Fruit fly (Drosophila melanogaster) whole organism, wandering third instar larva: ENCODE measurements around the gene Smn.

Experiments
- Abd-B ChIP-seq: fragments of >200 bp; optimal IDR thresholded peaks from 2 replicates; lab custom pipeline; 2017; ENCODE audit warnings: missing biosample characterization, missing genetic modification characterization
- CG32264 ChIP-seq: fragments of 200-800 bp; sonication (Bioruptor generic); optimal IDR thresholded peaks from 2 replicates; lab custom pipeline; 2016; ENCODE audit warnings: missing biosample characterization, missing genetic modification characterization
- CG9705 ChIP-seq: fragments of 200-800 bp; sonication (Bioruptor generic); optimal IDR thresholded peaks from 2 replicates; lab custom pipeline; 2018; ENCODE audit warnings: missing biosample characterization, mild to moderate bottlenecking, missing genetic modification characterization
- CrebA ChIP-seq: fragments of 200-800 bp; sonication (Bioruptor generic); optimal IDR thresholded peaks from 2 replicates; lab custom pipeline; 2016; ENCODE audit warnings: missing biosample characterization, mild to moderate bottlenecking, missing genetic modification characterization, borderline replicate concordance
- Dfd ChIP-seq: fragments of >200 bp; optimal IDR thresholded peaks from 2 replicates; lab custom pipeline; 2017; ENCODE audit warnings: missing biosample characterization, missing genetic modification characterization
- Dif ChIP-seq: fragments of 200-275, 200-300 bp; sonication (Bioruptor generic); optimal IDR thresholded peaks from 2 replicates; lab custom pipeline; 2018; ENCODE audit warnings: missing biosample characterization, missing genetic modification characterization; ENCODE audit not compliant: partially characterized antibody
- GATAd ChIP-seq: sonication (Bioruptor generic); optimal IDR thresholded peaks from 2 replicates; lab custom pipeline; 2016; ENCODE audit warnings: missing biosample characterization, missing genetic modification characterization
- HLH106 ChIP-seq: fragments of 200-800 bp; optimal IDR thresholded peaks from 3 replicates; lab custom pipeline; 2019; ENCODE audit warnings: missing biosample characterization, mild to moderate bottlenecking, missing genetic modification characterization, moderate library complexity
- Hnf4 ChIP-seq: fragments of 200-800 bp; sonication (Bioruptor generic); optimal IDR thresholded peaks from 2 replicates; lab custom pipeline; 2016; ENCODE audit warnings: missing biosample characterization, mild to moderate bottlenecking, missing genetic modification characterization
- Hr78 ChIP-seq: fragments of >200 bp; optimal IDR thresholded peaks from 2 replicates; lab custom pipeline; 2017; ENCODE audit warnings: missing biosample characterization, missing genetic modification characterization
- Hr83 ChIP-seq: fragments of 200-300 bp; sonication (Bioruptor generic); optimal IDR thresholded peaks from 2 replicates; lab custom pipeline; 2016; ENCODE audit warnings: missing biosample characterization, mild to moderate bottlenecking, missing genetic modification characterization, moderate library complexity; ENCODE audit not compliant: poor library complexity, severe bottlenecking
- Jra ChIP-seq: sonication (Bioruptor generic); optimal IDR thresholded peaks from 2 replicates; lab custom pipeline; 2016; ENCODE audit warnings: missing biosample characterization, missing genetic modification characterization
- Mio ChIP-seq: sonication (Bioruptor generic); optimal IDR thresholded peaks from 2 replicates; lab custom pipeline; 2016; ENCODE audit warnings: missing biosample characterization, missing genetic modification characterization
- Myc ChIP-seq: fragments of >200 bp; optimal IDR thresholded peaks from 2 replicates; lab custom pipeline; 2017
- OdsH ChIP-seq: fragments of 200-800 bp; sonication (Bioruptor generic); optimal IDR thresholded peaks from 2 replicates; lab custom pipeline; 2016; ENCODE audit warnings: missing biosample characterization, mild to moderate bottlenecking, missing genetic modification characterization
- Rel ChIP-seq, 2 experiments: fragments of 200-800 bp; sonication (Bioruptor generic) in 1 of 2; optimal IDR thresholded peaks; 2 replicates in 1 of 2; 3 replicates in 1 of 2; lab custom pipeline; 2016 to 2019; ENCODE audit warnings: mild to moderate bottlenecking in 2 of 2, missing biosample characterization in 2 of 2, missing genetic modification characterization in 2 of 2, moderate library complexity in 1 of 2
- Sp1 ChIP-seq: fragments of 200-800 bp; sonication (Bioruptor generic); optimal IDR thresholded peaks from 3 replicates; lab custom pipeline; 2019; ENCODE audit warnings: missing biosample characterization, mild to moderate bottlenecking, missing genetic modification characterization, moderate library complexity
- Vsx2 ChIP-seq: fragments of 200-300, 225-300 bp; sonication (Bioruptor generic); optimal IDR thresholded peaks from 2 replicates; lab custom pipeline; 2018; ENCODE audit warnings: missing biosample characterization, missing genetic modification characterization; ENCODE audit not compliant: partially characterized antibody
- br ChIP-seq: fragments of 200-800 bp; sonication (Bioruptor generic); optimal IDR thresholded peaks from 2 replicates; lab custom pipeline; 2016; ENCODE audit warnings: missing biosample characterization, missing genetic modification characterization
- brk ChIP-seq: fragments of 200-800 bp; sonication (Bioruptor generic); optimal IDR thresholded peaks from 2 replicates; lab custom pipeline; 2016; ENCODE audit warnings: missing biosample characterization, mild to moderate bottlenecking, missing genetic modification characterization
- dmrt93B ChIP-seq: fragments of 200-800 bp; sonication (Bioruptor generic); optimal IDR thresholded peaks from 2 replicates; lab custom pipeline; 2018; ENCODE audit warnings: missing biosample characterization, mild to moderate bottlenecking, missing genetic modification characterization
- foxo ChIP-seq, 2 experiments: fragments of 200-800 bp; sonication (Bioruptor generic); optimal IDR thresholded peaks; 2 replicates in 1 of 2; 3 replicates in 1 of 2; lab custom pipeline; 2016 to 2017; ENCODE audit warnings: missing biosample characterization in 2 of 2, missing genetic modification characterization in 2 of 2
- fru ChIP-seq: fragments of 200-800 bp; sonication (Bioruptor generic); optimal IDR thresholded peaks from 3 replicates; lab custom pipeline; 2016; ENCODE audit warnings: missing biosample characterization, mild to moderate bottlenecking, missing genetic modification characterization
- h ChIP-seq: fragments of 200-800 bp; sonication (Bioruptor generic); optimal IDR thresholded peaks from 3 replicates; lab custom pipeline; 2016; ENCODE audit warnings: missing biosample characterization, mild to moderate bottlenecking, missing genetic modification characterization
- jim ChIP-seq: fragments of 175-275, 200-325 bp; sonication (Bioruptor generic); optimal IDR thresholded peaks from 2 replicates; lab custom pipeline; 2016; ENCODE audit warnings: missing biosample characterization, mild to moderate bottlenecking, missing genetic modification characterization
- lola ChIP-seq: fragments of >200 bp; optimal IDR thresholded peaks from 2 replicates; lab custom pipeline; 2017; ENCODE audit warnings: missing biosample characterization, missing genetic modification characterization
- psq ChIP-seq: fragments of 200-800 bp; sonication (Bioruptor generic); optimal IDR thresholded peaks from 3 replicates; lab custom pipeline; 2017; ENCODE audit warnings: missing biosample characterization, mild to moderate bottlenecking, missing genetic modification characterization, moderate library complexity
- rgr ChIP-seq: fragments of 200-800 bp; sonication (Bioruptor generic); optimal IDR thresholded peaks from 3 replicates; lab custom pipeline; 2016; ENCODE audit warnings: missing biosample characterization, mild to moderate bottlenecking, missing genetic modification characterization
- sage ChIP-seq: fragments of 200-800 bp; sonication (Bioruptor generic); optimal IDR thresholded peaks from 2 replicates; lab custom pipeline; 2016; ENCODE audit warnings: missing biosample characterization, mild to moderate bottlenecking, missing genetic modification characterization
- sv ChIP-seq: fragments of 200-800 bp; sonication (Bioruptor generic); optimal IDR thresholded peaks from 3 replicates; lab custom pipeline; 2016; ENCODE audit warnings: missing biosample characterization, missing genetic modification characterization
- usp ChIP-seq: fragments of >200 bp; optimal IDR thresholded peaks from 2 replicates; lab custom pipeline; 2017; ENCODE audit warnings: missing biosample characterization, missing genetic modification characterization
- woc ChIP-seq: sonication (Bioruptor generic); optimal IDR thresholded peaks from 2 replicates; lab custom pipeline; 2016; ENCODE audit warnings: missing biosample characterization, mild to moderate bottlenecking, missing genetic modification characterization

Gene Smn

DNA sequence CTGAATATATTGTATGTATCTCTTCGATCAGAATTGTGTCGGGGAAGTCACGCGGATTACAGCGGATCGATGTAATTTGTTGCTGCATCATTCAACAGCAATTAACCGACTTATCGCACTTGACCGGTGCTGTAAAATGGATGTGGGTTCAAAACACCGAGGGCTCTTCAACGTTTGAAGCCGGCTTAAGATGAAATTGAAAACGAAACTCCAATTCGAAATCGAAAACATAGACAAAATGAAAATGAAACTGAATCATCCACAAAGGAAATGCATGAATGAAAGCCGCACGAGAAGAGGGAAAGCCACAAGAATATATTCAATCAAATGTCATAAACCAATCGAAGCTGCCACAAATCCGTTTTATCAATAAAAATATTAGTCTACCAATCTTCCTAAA is 35.2 kb downstream of the Smn start:
- TF ChIP-seq Dfd (GFP tag; lab: Kevin White, UChicago) (no peak), lola (GFP tag; lab: Kevin White, UChicago) (no peak), jim (GFP tag; lab: Kevin White, UChicago) (no peak), woc (GFP tag; lab: Kevin White, UChicago) (no peak), h (GFP tag; lab: Kevin White, UChicago) (no peak), sage (GFP tag; lab: Kevin White, UChicago) (no peak), Hr78 (no peak), Mio (GFP tag; lab: Kevin White, UChicago) (no peak), HLH106 (no peak), usp (GFP tag; lab: Kevin White, UChicago) (no peak), sv (GFP tag; lab: Kevin White, UChicago) (no peak), foxo (GFP tag; optimal IDR thresholded peaks at IDR 0.05; lab: Kevin White, UChicago) (no peak)

DNA sequence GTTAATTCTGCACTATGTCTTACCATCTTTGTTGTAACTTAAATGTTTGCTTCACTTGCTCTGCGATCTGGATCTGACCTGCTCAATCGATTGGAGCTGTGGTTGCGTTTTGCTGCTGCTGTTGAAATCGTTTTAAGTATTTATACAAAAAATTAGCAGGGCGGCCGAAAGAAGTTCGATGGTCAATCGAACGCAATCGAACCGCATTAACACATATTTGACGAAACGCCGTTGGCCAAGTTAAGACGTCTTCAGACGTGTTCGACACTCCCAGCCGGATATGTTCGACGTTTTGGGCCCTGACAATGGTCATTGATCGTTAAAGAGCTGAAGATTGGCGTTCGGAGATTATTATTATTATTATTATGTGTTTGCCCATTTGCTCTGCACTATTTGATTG is 35.8 kb downstream of the Smn start, which contains the start of gene CG13033:
CG13033 (minus strand) TSS at position 118 of the 400 bp plus-strand sequence.
- TF ChIP-seq Jra (GFP tag; lab: Kevin White, UChicago) (no peak), Hnf4 (GFP tag; lab: Kevin White, UChicago) (no peak), HLH106 (no peak), dmrt93B (GFP tag; lab: Kevin White, UChicago) (no peak), Myc (lab: Kevin White, UChicago) (no peak), Dif (no peak), jim (GFP tag; lab: Kevin White, UChicago) (no peak), Dfd (GFP tag; lab: Kevin White, UChicago) (no peak), sv (GFP tag; lab: Kevin White, UChicago) (no peak), CG9705 (no peak), GATAd (GFP tag; lab: Kevin White, UChicago) (no peak), OdsH (GFP tag; lab: Kevin White, UChicago) (no peak), rgr (no peak)
- TF ChIP-seq, all 38 proteins: peak for 0

DNA sequence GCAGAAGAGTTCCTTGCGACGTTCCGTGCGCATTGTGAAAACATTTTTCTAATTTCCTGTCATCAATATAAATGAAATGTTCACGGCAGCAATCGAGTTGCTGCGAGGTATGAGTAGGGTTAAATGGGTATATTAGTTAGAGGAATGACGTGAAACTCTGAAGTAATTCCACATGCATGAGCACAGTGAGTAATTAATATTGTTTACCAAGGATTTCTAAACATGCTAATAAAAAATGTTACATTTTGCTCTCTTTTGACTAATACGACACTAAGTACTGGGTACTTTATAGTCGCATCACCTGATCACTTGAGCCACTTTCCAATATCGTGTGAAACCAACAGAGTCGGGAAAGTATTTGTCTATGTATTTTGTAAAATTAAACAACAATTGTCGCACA is 37.1 kb downstream of the Smn start:
- no peak for TF ChIP-seq Hr78
- TF ChIP-seq, all 38 proteins: peak for 0

DNA sequence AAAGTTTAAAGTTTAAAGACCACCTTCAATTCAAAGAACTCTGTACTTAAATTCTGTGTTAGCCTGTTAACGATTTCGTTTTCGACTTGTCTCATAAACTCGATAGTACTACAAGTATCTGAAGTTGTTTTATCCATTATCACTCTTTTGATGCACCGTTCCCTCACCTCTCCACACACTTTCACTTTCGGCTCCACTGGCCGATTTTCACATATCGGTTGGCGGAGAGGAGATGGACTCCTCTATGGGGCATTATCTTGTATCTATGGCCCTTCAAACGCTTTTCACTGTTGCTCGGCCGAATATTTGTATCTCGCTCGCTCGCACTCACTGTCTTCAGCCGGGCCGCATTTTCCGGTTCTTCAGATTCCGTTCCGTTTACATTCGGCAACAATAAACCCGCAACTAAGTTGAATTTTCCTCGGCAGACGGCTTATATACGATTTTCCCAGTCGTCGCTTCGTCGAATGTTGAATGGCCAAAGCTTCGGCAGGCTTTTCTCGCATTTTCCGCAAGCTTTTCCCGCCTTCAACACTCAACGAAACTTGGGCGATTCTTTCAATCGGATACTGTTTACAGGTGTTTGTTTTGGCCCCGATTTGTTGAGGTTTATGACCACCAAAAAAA is 38.2 kb downstream of the Smn start, which contains the start of gene CG43373:
CG43373 (minus strand) TSS at position 373 of the 627 bp plus-strand sequence.
- TF ChIP-seq Mio (GFP tag; lab: Kevin White, UChicago) (no peak), lola (GFP tag; lab: Kevin White, UChicago) (no peak), Rel (GFP tag; optimal IDR thresholded peaks at IDR 0.05; lab: Kevin White, UChicago) (no peak), Rel (tag; optimal IDR thresholded peaks at IDR 0.05; lab: Kevin White, UChicago) (no peak), Sp1 (GFP tag; lab: Kevin White, UChicago) (no peak), usp (GFP tag; lab: Kevin White, UChicago) (no peak), jim (GFP tag; lab: Kevin White, UChicago) (no peak), CG32264 (GFP tag; lab: Kevin White, UChicago) (no peak), CG9705 (no peak), brk (GFP tag; lab: Kevin White, UChicago) (no peak), br (GFP tag; lab: Kevin White, UChicago) (no peak), woc (GFP tag; lab: Kevin White, UChicago) (no peak), CrebA (GFP tag; lab: Kevin White, UChicago) (no peak), fru (GFP tag; lab: Kevin White, UChicago) (no peak), psq (GFP tag; lab: Kevin White, UChicago) (no peak), dmrt93B (GFP tag; lab: Kevin White, UChicago) (no peak), GATAd (GFP tag; lab: Kevin White, UChicago) (no peak), sage (GFP tag; lab: Kevin White, UChicago) (no peak), Vsx2 (GFP tag; lab: Kevin White, UChicago) (no peak), HLH106 (no peak), Hnf4 (GFP tag; lab: Kevin White, UChicago) (no peak)

DNA sequence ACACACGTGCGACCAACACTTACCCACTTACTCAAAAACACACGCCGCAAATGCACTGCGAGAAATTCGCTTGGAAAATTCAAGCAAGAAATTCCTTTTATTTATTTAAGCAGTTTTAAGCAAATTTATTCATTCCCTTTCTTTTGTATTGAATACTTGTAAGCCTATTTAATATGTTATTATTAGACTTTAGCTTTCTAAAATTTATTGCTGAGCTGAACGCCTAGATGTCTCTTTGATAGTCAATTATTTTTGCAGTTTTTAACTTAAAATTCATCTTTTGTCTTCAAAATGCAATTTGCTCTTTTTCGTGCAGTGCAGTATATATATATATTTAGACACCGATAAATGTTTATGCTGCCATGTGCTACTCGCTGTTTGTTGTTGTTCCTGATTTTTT is 47.4 kb downstream of the Smn start:
- TF ChIP-seq HLH106 (no peak), sv (GFP tag; lab: Kevin White, UChicago) (peak; percentile 74), Sp1 (GFP tag; lab: Kevin White, UChicago) (no peak), fru (GFP tag; lab: Kevin White, UChicago) (peak; percentile 11), Hr78 (no peak), Dfd (GFP tag; lab: Kevin White, UChicago) (no peak), rgr (no peak), h (GFP tag; lab: Kevin White, UChicago) (peak; percentile 17), lola (GFP tag; lab: Kevin White, UChicago) (no peak), OdsH (GFP tag; lab: Kevin White, UChicago) (no peak), Hr83 (GFP tag; lab: Kevin White, UChicago) (no peak), Abd-B (no peak), brk (GFP tag; lab: Kevin White, UChicago) (no peak), GATAd (GFP tag; lab: Kevin White, UChicago) (no peak), Jra (GFP tag; lab: Kevin White, UChicago) (no peak), Dif (no peak)
